Worm (Caenorhabditis elegans) whole organism, mixed stage, embryonic: Measurements from ENCODE around the gene mab-10.
A peak's percentile ranks its signal among the peaks of the same experiment; 100 is the strongest.

Source experiments
- M03D4.4 ChIP-seq: sonication (generic microtip); optimal IDR thresholded peaks from 2 replicates; lab custom pipeline; 2017; ENCODE audit warnings: mild to moderate bottlenecking, missing genetic modification characterization, missing compliant biosample characterization
- bed-3 ChIP-seq: fragments of 200-800 bp; sonication (Bioruptor generic); optimal IDR thresholded peaks from 3 replicates; lab custom pipeline; 2018; ENCODE audit warnings: mild to moderate bottlenecking, missing genetic modification characterization, moderate library complexity, missing compliant biosample characterization
- blmp-1 ChIP-seq: fragments of 150-350 bp; optimal IDR thresholded peaks from 2 replicates; lab custom pipeline; 2014; ENCODE audit warnings: missing biosample characterization, missing genetic modification characterization
- ceh-39 ChIP-seq: fragments of 150-350 bp; optimal IDR thresholded peaks from 2 replicates; lab custom pipeline; 2014; ENCODE audit warnings: missing biosample characterization, missing genetic modification characterization
- ceh-43 ChIP-seq: fragments of 200-800 bp; sonication (Bioruptor generic); optimal IDR thresholded peaks from 2 replicates; lab custom pipeline; 2018; ENCODE audit warnings: mild to moderate bottlenecking, missing genetic modification characterization, moderate library complexity, missing compliant biosample characterization
- ceh-83 ChIP-seq: fragments of 200-800 bp; sonication (Bioruptor generic); optimal IDR thresholded peaks from 2 replicates; lab custom pipeline; 2018; ENCODE audit warnings: mild to moderate bottlenecking, missing genetic modification characterization, missing compliant biosample characterization
- ces-1 ChIP-seq: fragments of 150-350 bp; optimal IDR thresholded peaks from 2 replicates; lab custom pipeline; 2014; ENCODE audit warnings: missing biosample characterization, missing genetic modification reagents, missing genetic modification characterization
- cnd-1 ChIP-seq: fragments of 200-800 bp; sonication (Bioruptor generic); optimal IDR thresholded peaks from 2 replicates; lab custom pipeline; 2018; ENCODE audit warnings: mild to moderate bottlenecking, missing genetic modification characterization, missing compliant biosample characterization
- drap-1 ChIP-seq: fragments of 200-800 bp; sonication (Bioruptor generic); optimal IDR thresholded peaks from 3 replicates; lab custom pipeline; 2018; ENCODE audit warnings: mild to moderate bottlenecking, missing genetic modification characterization, missing compliant biosample characterization
- elt-3 ChIP-seq: fragments of 150-350 bp; optimal IDR thresholded peaks from 2 replicates; lab custom pipeline; 2014; ENCODE audit warnings: missing biosample characterization, missing genetic modification characterization
- flh-1 ChIP-seq: fragments of 200-800 bp; sonication (Bioruptor generic); optimal IDR thresholded peaks from 2 replicates; lab custom pipeline; 2018; ENCODE audit warnings: mild to moderate bottlenecking, missing genetic modification characterization, moderate library complexity, missing compliant biosample characterization
- ham-2 ChIP-seq: fragments of 200-800 bp; sonication (Bioruptor generic); optimal IDR thresholded peaks from 2 replicates; lab custom pipeline; 2018; ENCODE audit warnings: mild to moderate bottlenecking, missing genetic modification characterization, missing compliant biosample characterization
- hlh-1 ChIP-seq: fragments of 150-350 bp; optimal IDR thresholded peaks from 2 replicates; lab custom pipeline; 2014; ENCODE audit warnings: missing biosample characterization, missing genetic modification reagents, missing genetic modification characterization
- lin-13 ChIP-seq: fragments of 150-350 bp; optimal IDR thresholded peaks from 2 replicates; lab custom pipeline; 2014; ENCODE audit warnings: missing biosample characterization, missing genetic modification characterization
- lin-32 ChIP-seq: fragments of 200-800 bp; sonication (Bioruptor generic); optimal IDR thresholded peaks from 2 replicates; lab custom pipeline; 2018; ENCODE audit warnings: mild to moderate bottlenecking, missing genetic modification characterization, missing compliant biosample characterization
- lsy-2 ChIP-seq: fragments of 150-350 bp; optimal IDR thresholded peaks from 2 replicates; lab custom pipeline; 2014; ENCODE audit warnings: missing biosample characterization, missing genetic modification characterization
- mab-5 ChIP-seq: fragments of 150-350 bp; optimal IDR thresholded peaks from 2 replicates; lab custom pipeline; 2014; ENCODE audit warnings: missing biosample characterization, missing genetic modification characterization
- mep-1 ChIP-seq: fragments of 150-350 bp; optimal IDR thresholded peaks from 2 replicates; lab custom pipeline; 2017; ENCODE audit warnings: missing biosample characterization, missing genetic modification reagents, missing genetic modification characterization, inconsistent platforms
- mls-2 ChIP-seq: sonication (generic microtip); optimal IDR thresholded peaks from 2 replicates; lab custom pipeline; 2016; ENCODE audit warnings: mild to moderate bottlenecking, missing genetic modification characterization, moderate library complexity, missing compliant biosample characterization
- nhr-2 ChIP-seq: fragments of 150-350 bp; optimal IDR thresholded peaks from 2 replicates; lab custom pipeline; 2014; ENCODE audit warnings: missing biosample characterization, missing genetic modification characterization
- nhr-237 ChIP-seq: fragments of 150-350 bp; optimal IDR thresholded peaks from 2 replicates; lab custom pipeline; 2014; ENCODE audit warnings: missing biosample characterization, missing genetic modification characterization
- nhr-28 ChIP-seq: fragments of 150-350 bp; optimal IDR thresholded peaks from 2 replicates; lab custom pipeline; 2014; ENCODE audit warnings: missing biosample characterization, missing genetic modification characterization
- nhr-76 ChIP-seq: sonication (generic microtip); optimal IDR thresholded peaks from 2 replicates; lab custom pipeline; 2017; ENCODE audit warnings: missing biosample characterization, missing genetic modification characterization
- pha-4 ChIP-seq: fragments of 150-350 bp; optimal IDR thresholded peaks from 2 replicates; lab custom pipeline; 2018; ENCODE audit warnings: missing biosample characterization, missing genetic modification reagents, missing genetic modification characterization
- sem-2 ChIP-seq: fragments of 200-800 bp; sonication (Bioruptor generic); optimal IDR thresholded peaks from 2 replicates; lab custom pipeline; 2018; ENCODE audit warnings: mild to moderate bottlenecking, missing genetic modification characterization, missing compliant biosample characterization
- snpc-4 ChIP-seq: fragments of 150-350 bp; optimal IDR thresholded peaks from 2 replicates; lab custom pipeline; 2014; ENCODE audit warnings: missing biosample characterization, missing genetic modification characterization
- sptf-1 ChIP-seq: sonication (generic microtip); optimal IDR thresholded peaks from 2 replicates; lab custom pipeline; 2017; ENCODE audit warnings: mild to moderate bottlenecking, missing genetic modification characterization, moderate library complexity, missing compliant biosample characterization
- tbx-8 ChIP-seq: fragments of 200-800 bp; sonication (Bioruptor generic); optimal IDR thresholded peaks from 2 replicates; lab custom pipeline; 2018; ENCODE audit warnings: mild to moderate bottlenecking, missing genetic modification characterization, moderate library complexity, missing compliant biosample characterization
- unc-120 ChIP-seq: sonication (generic microtip); optimal IDR thresholded peaks from 2 replicates; lab custom pipeline; 2017; ENCODE audit warnings: missing genetic modification characterization, missing compliant biosample characterization; ENCODE audit not compliant: poor library complexity, severe bottlenecking
- unc-62 ChIP-seq: fragments of 150-350 bp; optimal IDR thresholded peaks from 2 replicates; lab custom pipeline; 2014; ENCODE audit warnings: missing biosample characterization, missing genetic modification reagents, missing genetic modification characterization
- zip-8 ChIP-seq: fragments of 150-350 bp; optimal IDR thresholded peaks from 2 replicates; lab custom pipeline; 2014; ENCODE audit warnings: missing biosample characterization, missing genetic modification characterization
- ztf-11 ChIP-seq: fragments of 150-350 bp; optimal IDR thresholded peaks from 2 replicates; lab custom pipeline; 2014; ENCODE audit warnings: missing biosample characterization, missing genetic modification characterization

Gene mab-10

ce11 chrII:10502491-10503063 is 25.3 kb upstream of the mab-10 start, which contains the start of gene myrf-1:
myrf-1 (minus strand) TSS chrII:10502541.
- TF ChIP-seq ceh-83 (GFP tag; lab: Kevin White, UChicago): no peak
- peak; percentile 46 for TF ChIP-seq nhr-2 (tag; lab: Kevin White, UChicago)
- TF ChIP-seq sem-2: no peak
- peak; percentile 68 for TF ChIP-seq mls-2 (tag; lab: Kevin White, UChicago)
- no peak for TF ChIP-seq zip-8
- TF ChIP-seq cnd-1: peak; percentile 61
- TF ChIP-seq tbx-8 (GFP tag; lab: Kevin White, UChicago): no peak
- peak; percentile 39 for TF ChIP-seq unc-62 (GFP tag; lab: Kevin White, UChicago)
- TF ChIP-seq lsy-2 (tag; lab: Kevin White, UChicago): peak; percentile 33
- no peak for TF ChIP-seq mab-5 (tag; lab: Kevin White, UChicago)
- TF ChIP-seq lin-32 (GFP tag; lab: Kevin White, UChicago): no peak
- peak; percentile 81 for TF ChIP-seq mep-1 (tag; lab: Kevin White, UChicago)
- peak; percentile 58 for TF ChIP-seq ces-1
- TF ChIP-seq hlh-1: peak; percentile 33
- TF ChIP-seq unc-120: peak; percentile 73
- no peak for TF ChIP-seq blmp-1 (tag; lab: Kevin White, UChicago)
- peak; percentile 74 for TF ChIP-seq sptf-1 (tag; lab: Kevin White, UChicago)
- TF ChIP-seq ztf-11 (tag; lab: Kevin White, UChicago): peak; percentile 76
- peak; percentile 48 for TF ChIP-seq M03D4.4 (tag; lab: Kevin White, UChicago)
- TF ChIP-seq pha-4 (tag; lab: Kevin White, UChicago): peak; percentile 44
- TF ChIP-seq nhr-76 (tag; lab: Kevin White, UChicago): no peak
- no peak for TF ChIP-seq ceh-39 (tag; lab: Kevin White, UChicago)
- TF ChIP-seq drap-1 (GFP tag; lab: Kevin White, UChicago): peak; percentile 65
- TF ChIP-seq ham-2 (GFP tag; lab: Kevin White, UChicago): peak; percentile 94
- no peak for TF ChIP-seq flh-1
- no peak for TF ChIP-seq lin-13 (tag; lab: Kevin White, UChicago)
- TF ChIP-seq, all 35 proteins: peak for 15

DNA sequence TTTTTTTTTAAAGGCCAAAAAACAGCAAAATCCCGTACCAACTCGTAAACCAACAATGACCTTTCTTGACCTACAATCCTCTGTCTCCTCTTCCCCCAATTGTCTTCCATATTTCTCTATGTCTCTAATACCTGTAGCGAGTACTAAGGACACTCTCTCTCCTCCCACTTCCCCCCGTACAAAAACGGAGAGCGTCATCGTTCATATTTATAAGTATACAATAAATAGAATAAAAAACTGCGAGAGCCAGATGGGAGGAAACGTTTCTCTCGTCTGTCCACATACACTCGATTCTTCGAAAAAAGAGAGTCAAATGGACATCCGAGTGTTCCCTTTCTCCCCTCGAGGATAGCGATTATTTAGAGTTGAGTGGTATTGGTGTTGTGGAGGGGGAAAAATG is 23.2 kb upstream of the mab-10 start:
- TF ChIP-seq M03D4.4 (tag; lab: Kevin White, UChicago): no peak
- no peak for TF ChIP-seq bed-3 (GFP tag; lab: Kevin White, UChicago)
- TF ChIP-seq ham-2 (GFP tag; lab: Kevin White, UChicago): no peak
- TF ChIP-seq ztf-11 (tag; lab: Kevin White, UChicago): no peak
- peak; percentile 83 for TF ChIP-seq nhr-2 (tag; lab: Kevin White, UChicago)
- no peak for TF ChIP-seq flh-1
- TF ChIP-seq elt-3 (tag; lab: Kevin White, UChicago): no peak
- no peak for TF ChIP-seq sem-2
- no peak for TF ChIP-seq pha-4 (tag; lab: Kevin White, UChicago)
- no peak for TF ChIP-seq mls-2 (tag; lab: Kevin White, UChicago)
- TF ChIP-seq ces-1: no peak
- TF ChIP-seq mab-5 (tag; lab: Kevin White, UChicago): no peak
- no peak for TF ChIP-seq ceh-83 (GFP tag; lab: Kevin White, UChicago)
- TF ChIP-seq cnd-1: peak; percentile 23
- peak; percentile 17 for TF ChIP-seq mep-1 (tag; lab: Kevin White, UChicago)
- TF ChIP-seq lin-32 (GFP tag; lab: Kevin White, UChicago): no peak
- no peak for TF ChIP-seq drap-1 (GFP tag; lab: Kevin White, UChicago)
- no peak for TF ChIP-seq blmp-1 (tag; lab: Kevin White, UChicago)
- no peak for TF ChIP-seq zip-8
- no peak for TF ChIP-seq lsy-2 (tag; lab: Kevin White, UChicago)
- no peak for TF ChIP-seq hlh-1
- no peak for TF ChIP-seq nhr-237 (tag; lab: Kevin White, UChicago)
- no peak for TF ChIP-seq nhr-76 (tag; lab: Kevin White, UChicago)
- no peak for TF ChIP-seq tbx-8 (GFP tag; lab: Kevin White, UChicago)
- no peak for TF ChIP-seq snpc-4

- no peak for TF ChIP-seq nhr-28 (tag; lab: Kevin White, UChicago)
- TF ChIP-seq unc-120: no peak
- no peak for TF ChIP-seq blmp-1 (tag; lab: Kevin White, UChicago)
- TF ChIP-seq sem-2: no peak
- TF ChIP-seq lin-32 (GFP tag; lab: Kevin White, UChicago): no peak
- no peak for TF ChIP-seq bed-3 (GFP tag; lab: Kevin White, UChicago)
- no peak for TF ChIP-seq zip-8
- no peak for TF ChIP-seq mep-1 (tag; lab: Kevin White, UChicago)
- TF ChIP-seq ceh-43 (GFP tag; lab: Kevin White, UChicago): no peak
- no peak for TF ChIP-seq nhr-237 (tag; lab: Kevin White, UChicago)
- TF ChIP-seq nhr-76 (tag; lab: Kevin White, UChicago): no peak
- no peak for TF ChIP-seq nhr-2 (tag; lab: Kevin White, UChicago)
- TF ChIP-seq lsy-2 (tag; lab: Kevin White, UChicago): no peak
Observed at ce11 chrII:10505949-10506348, 21.9 kb upstream of the mab-10 start.
